Worm (Caenorhabditis elegans) whole organism, mixed stage, embryonic: ENCODE results near the gene C05D9.3.

Source experiments
- M03D4.4 ChIP-seq: sonication (generic microtip); optimal IDR thresholded peaks from 2 replicates; lab custom pipeline; 2017; ENCODE audit warnings: mild to moderate bottlenecking, missing genetic modification characterization, missing compliant biosample characterization
- bed-3 ChIP-seq: fragments of 200-800 bp; sonication (Bioruptor generic); optimal IDR thresholded peaks from 3 replicates; lab custom pipeline; 2018; ENCODE audit warnings: mild to moderate bottlenecking, missing genetic modification characterization, moderate library complexity, missing compliant biosample characterization
- blmp-1 ChIP-seq: fragments of 150-350 bp; optimal IDR thresholded peaks from 2 replicates; lab custom pipeline; 2014; ENCODE audit warnings: missing biosample characterization, missing genetic modification characterization
- ceh-39 ChIP-seq: fragments of 150-350 bp; optimal IDR thresholded peaks from 2 replicates; lab custom pipeline; 2014; ENCODE audit warnings: missing biosample characterization, missing genetic modification characterization
- ceh-43 ChIP-seq: fragments of 200-800 bp; sonication (Bioruptor generic); optimal IDR thresholded peaks from 2 replicates; lab custom pipeline; 2018; ENCODE audit warnings: mild to moderate bottlenecking, missing genetic modification characterization, moderate library complexity, missing compliant biosample characterization
- ceh-83 ChIP-seq: fragments of 200-800 bp; sonication (Bioruptor generic); optimal IDR thresholded peaks from 2 replicates; lab custom pipeline; 2018; ENCODE audit warnings: mild to moderate bottlenecking, missing genetic modification characterization, missing compliant biosample characterization
- ces-1 ChIP-seq: fragments of 150-350 bp; optimal IDR thresholded peaks from 2 replicates; lab custom pipeline; 2014; ENCODE audit warnings: missing biosample characterization, missing genetic modification reagents, missing genetic modification characterization
- cnd-1 ChIP-seq: fragments of 200-800 bp; sonication (Bioruptor generic); optimal IDR thresholded peaks from 2 replicates; lab custom pipeline; 2018; ENCODE audit warnings: mild to moderate bottlenecking, missing genetic modification characterization, missing compliant biosample characterization
- drap-1 ChIP-seq: fragments of 200-800 bp; sonication (Bioruptor generic); optimal IDR thresholded peaks from 3 replicates; lab custom pipeline; 2018; ENCODE audit warnings: mild to moderate bottlenecking, missing genetic modification characterization, missing compliant biosample characterization
- elt-1 ChIP-seq: sonication (generic microtip); optimal IDR thresholded peaks from 2 replicates; lab custom pipeline; 2017; ENCODE audit warnings: missing genetic modification characterization, mild to moderate bottlenecking, missing compliant biosample characterization, antibody characterized with exemption, moderate library complexity, borderline replicate concordance; ENCODE audit not compliant: insufficient read depth
- flh-1 ChIP-seq: fragments of 200-800 bp; sonication (Bioruptor generic); optimal IDR thresholded peaks from 2 replicates; lab custom pipeline; 2018; ENCODE audit warnings: mild to moderate bottlenecking, missing genetic modification characterization, moderate library complexity, missing compliant biosample characterization
- ham-2 ChIP-seq: fragments of 200-800 bp; sonication (Bioruptor generic); optimal IDR thresholded peaks from 2 replicates; lab custom pipeline; 2018; ENCODE audit warnings: mild to moderate bottlenecking, missing genetic modification characterization, missing compliant biosample characterization
- hlh-1 ChIP-seq: fragments of 150-350 bp; optimal IDR thresholded peaks from 2 replicates; lab custom pipeline; 2014; ENCODE audit warnings: missing biosample characterization, missing genetic modification reagents, missing genetic modification characterization
- lin-13 ChIP-seq: fragments of 150-350 bp; optimal IDR thresholded peaks from 2 replicates; lab custom pipeline; 2014; ENCODE audit warnings: missing biosample characterization, missing genetic modification characterization
- lin-32 ChIP-seq: fragments of 200-800 bp; sonication (Bioruptor generic); optimal IDR thresholded peaks from 2 replicates; lab custom pipeline; 2018; ENCODE audit warnings: mild to moderate bottlenecking, missing genetic modification characterization, missing compliant biosample characterization
- lsy-2 ChIP-seq: fragments of 150-350 bp; optimal IDR thresholded peaks from 2 replicates; lab custom pipeline; 2014; ENCODE audit warnings: missing biosample characterization, missing genetic modification characterization
- mab-5 ChIP-seq: fragments of 150-350 bp; optimal IDR thresholded peaks from 2 replicates; lab custom pipeline; 2014; ENCODE audit warnings: missing biosample characterization, missing genetic modification characterization
- mep-1 ChIP-seq: fragments of 150-350 bp; optimal IDR thresholded peaks from 2 replicates; lab custom pipeline; 2017; ENCODE audit warnings: missing biosample characterization, missing genetic modification reagents, missing genetic modification characterization, inconsistent platforms
- mls-2 ChIP-seq: sonication (generic microtip); optimal IDR thresholded peaks from 2 replicates; lab custom pipeline; 2016; ENCODE audit warnings: mild to moderate bottlenecking, missing genetic modification characterization, moderate library complexity, missing compliant biosample characterization
- nhr-12 ChIP-seq: fragments of 150-350 bp; optimal IDR thresholded peaks from 2 replicates; lab custom pipeline; 2014; ENCODE audit warnings: missing biosample characterization, missing genetic modification characterization
- nhr-2 ChIP-seq: fragments of 150-350 bp; optimal IDR thresholded peaks from 2 replicates; lab custom pipeline; 2014; ENCODE audit warnings: missing biosample characterization, missing genetic modification characterization
- nhr-237 ChIP-seq: fragments of 150-350 bp; optimal IDR thresholded peaks from 2 replicates; lab custom pipeline; 2014; ENCODE audit warnings: missing biosample characterization, missing genetic modification characterization
- nhr-28 ChIP-seq: fragments of 150-350 bp; optimal IDR thresholded peaks from 2 replicates; lab custom pipeline; 2014; ENCODE audit warnings: missing biosample characterization, missing genetic modification characterization
- nhr-76 ChIP-seq: sonication (generic microtip); optimal IDR thresholded peaks from 2 replicates; lab custom pipeline; 2017; ENCODE audit warnings: missing biosample characterization, missing genetic modification characterization
- pha-4 ChIP-seq: fragments of 150-350 bp; optimal IDR thresholded peaks from 2 replicates; lab custom pipeline; 2018; ENCODE audit warnings: missing biosample characterization, missing genetic modification reagents, missing genetic modification characterization
- sem-2 ChIP-seq: fragments of 200-800 bp; sonication (Bioruptor generic); optimal IDR thresholded peaks from 2 replicates; lab custom pipeline; 2018; ENCODE audit warnings: mild to moderate bottlenecking, missing genetic modification characterization, missing compliant biosample characterization
- snpc-4 ChIP-seq: fragments of 150-350 bp; optimal IDR thresholded peaks from 2 replicates; lab custom pipeline; 2014; ENCODE audit warnings: missing biosample characterization, missing genetic modification characterization
- sptf-1 ChIP-seq: sonication (generic microtip); optimal IDR thresholded peaks from 2 replicates; lab custom pipeline; 2017; ENCODE audit warnings: mild to moderate bottlenecking, missing genetic modification characterization, moderate library complexity, missing compliant biosample characterization
- tbx-8 ChIP-seq: fragments of 200-800 bp; sonication (Bioruptor generic); optimal IDR thresholded peaks from 2 replicates; lab custom pipeline; 2018; ENCODE audit warnings: mild to moderate bottlenecking, missing genetic modification characterization, moderate library complexity, missing compliant biosample characterization
- unc-120 ChIP-seq: sonication (generic microtip); optimal IDR thresholded peaks from 2 replicates; lab custom pipeline; 2017; ENCODE audit warnings: missing genetic modification characterization, missing compliant biosample characterization; ENCODE audit not compliant: poor library complexity, severe bottlenecking
- unc-62 ChIP-seq: fragments of 150-350 bp; optimal IDR thresholded peaks from 2 replicates; lab custom pipeline; 2014; ENCODE audit warnings: missing biosample characterization, missing genetic modification reagents, missing genetic modification characterization
- zip-8 ChIP-seq: fragments of 150-350 bp; optimal IDR thresholded peaks from 2 replicates; lab custom pipeline; 2014; ENCODE audit warnings: missing biosample characterization, missing genetic modification characterization
- ztf-11 ChIP-seq: fragments of 150-350 bp; optimal IDR thresholded peaks from 2 replicates; lab custom pipeline; 2014; ENCODE audit warnings: missing biosample characterization, missing genetic modification characterization

C05D9.3 gene

ce11 chrX:1103702-1104262, 7.9 kb upstream of the C05D9.3 start, which contains the start of gene ife-4:
TSS of gene ife-4 (plus strand) at chrX:1104212.
- TF ChIP-seq snpc-4 (tag; lab: Kevin White, UChicago) (no peak), flh-1 (no peak), pha-4 (tag; lab: Kevin White, UChicago) (peak; percentile 22), sem-2 (GFP tag; lab: Kevin White, UChicago) (no peak), ces-1 (GFP tag; lab: Kevin White, UChicago) (peak; percentile 75), elt-1 (peak; percentile 10), lin-32 (no peak), lin-13 (tag; lab: Kevin White, UChicago) (no peak), cnd-1 (tag; lab: Kevin White, UChicago) (peak; percentile 44), nhr-76 (no peak), zip-8 (no peak), sptf-1 (tag; lab: Kevin White, UChicago) (peak; percentile 55), nhr-2 (tag; lab: Kevin White, UChicago) (peak; percentile 33), tbx-8 (GFP tag; lab: Kevin White, UChicago) (no peak), mab-5 (tag; lab: Kevin White, UChicago) (peak; percentile 32), mep-1 (tag; lab: Kevin White, UChicago) (peak; percentile 3), unc-120 (peak; percentile 47), hlh-1 (tag; lab: Kevin White, UChicago) (no peak), blmp-1 (tag; lab: Kevin White, UChicago) (no peak), lsy-2 (tag; lab: Kevin White, UChicago) (peak; percentile 5), unc-62 (GFP tag; lab: Kevin White, UChicago) (peak; percentile 43), ceh-43 (GFP tag; lab: Kevin White, UChicago) (no peak), drap-1 (GFP tag; lab: Kevin White, UChicago) (peak; percentile 15), ceh-39 (tag; lab: Kevin White, UChicago) (peak; percentile 45), M03D4.4 (tag; lab: Kevin White, UChicago) (peak; percentile 48), mls-2 (tag; lab: Kevin White, UChicago) (peak; percentile 76)

ce11 chrX:1107758-1108157, 3.9 kb upstream of the C05D9.3 start, which contains the start of gene C05D9.4:
TSS of gene C05D9.4 (plus strand) at chrX:1108058.
- TF ChIP-seq ceh-83 (GFP tag; lab: Kevin White, UChicago): no peak
- TF ChIP-seq M03D4.4 (tag; lab: Kevin White, UChicago): no peak
- TF ChIP-seq sptf-1 (tag; lab: Kevin White, UChicago): no peak
- no peak for TF ChIP-seq ceh-39 (tag; lab: Kevin White, UChicago)
- TF ChIP-seq bed-3 (GFP tag; lab: Kevin White, UChicago): no peak
- no peak for TF ChIP-seq unc-62 (GFP tag; lab: Kevin White, UChicago)
- no peak for TF ChIP-seq nhr-12 (tag; lab: Kevin White, UChicago)
- TF ChIP-seq flh-1: no peak
- no peak for TF ChIP-seq lin-13 (tag; lab: Kevin White, UChicago)

- TF ChIP-seq nhr-2 (tag; lab: Kevin White, UChicago) (no peak), lin-32 (no peak), mep-1 (tag; lab: Kevin White, UChicago) (no peak), pha-4 (tag; lab: Kevin White, UChicago) (no peak), tbx-8 (GFP tag; lab: Kevin White, UChicago) (no peak), nhr-237 (tag; lab: Kevin White, UChicago) (no peak), hlh-1 (tag; lab: Kevin White, UChicago) (peak; percentile 92), cnd-1 (tag; lab: Kevin White, UChicago) (no peak), mls-2 (tag; lab: Kevin White, UChicago) (no peak), snpc-4 (tag; lab: Kevin White, UChicago) (no peak), nhr-76 (no peak), flh-1 (no peak), sem-2 (GFP tag; lab: Kevin White, UChicago) (no peak), nhr-28 (tag; lab: Kevin White, UChicago) (no peak), ceh-43 (GFP tag; lab: Kevin White, UChicago) (no peak), unc-120 (peak; percentile 47), elt-1 (no peak), sptf-1 (tag; lab: Kevin White, UChicago) (no peak), unc-62 (GFP tag; lab: Kevin White, UChicago) (peak; percentile 93), ztf-11 (tag; lab: Kevin White, UChicago) (no peak)
These were observed 2.8 kb upstream of the C05D9.3 start for ce11 chrX:1108874-1109273.

- TF ChIP-seq hlh-1 (tag; lab: Kevin White, UChicago): peak; percentile 98
- no peak for TF ChIP-seq flh-1
- TF ChIP-seq unc-120: peak; percentile 48
- no peak for TF ChIP-seq ham-2 (GFP tag; lab: Kevin White, UChicago)
- no peak for TF ChIP-seq bed-3 (GFP tag; lab: Kevin White, UChicago)
These were observed 980 bp upstream of the C05D9.3 start for ce11 chrX:1110723-1111122.
